Fruit fly (Drosophila melanogaster) whole organism, embryonic: ENCODE data around the gene CG11672.
A peak's percentile ranks its signal among the peaks of the same experiment; 100 is the strongest.

Experiments used
- H15 ChIP-seq: fragments of 200-800 bp; sonication (Bioruptor generic); IDR thresholded peaks from 3 replicates; pipeline ENCODE4 v1.3.6; 2022; ENCODE audit warnings: missing biosample characterization, missing genetic modification characterization
- HmgZ ChIP-seq: fragments of 200-800 bp; sonication (Bioruptor generic); optimal IDR thresholded peaks from 2 replicates; lab custom pipeline; 2018; ENCODE audit warnings: missing biosample characterization, mild to moderate bottlenecking, missing genetic modification characterization
- Neu2 ChIP-seq: fragments of 200-800 bp; sonication (Bioruptor generic); optimal IDR thresholded peaks from 3 replicates; lab custom pipeline; 2016; ENCODE audit warnings: missing biosample characterization, missing genetic modification characterization, borderline replicate concordance
- bowl ChIP-seq: fragments of 200-800 bp; sonication (Bioruptor generic); IDR thresholded peaks from 2 replicates; pipeline ENCODE4 v1.3.6; 2022; ENCODE audit warnings: missing biosample characterization, missing genetic modification characterization
- bsh ChIP-seq, 2 experiments: fragments of 200-800 bp; sonication (Bioruptor generic); optimal IDR thresholded peaks; 2 replicates each; lab custom pipeline; 2017 to 2018; ENCODE audit warnings: mild to moderate bottlenecking in 2 of 2, missing biosample characterization in 2 of 2, missing genetic modification characterization in 2 of 2, moderate library complexity in 1 of 2
- ewg ChIP-seq: fragments of 200-800 bp; sonication (Bioruptor generic); optimal IDR thresholded peaks from 3 replicates; lab custom pipeline; 2017; ENCODE audit warnings: mild to moderate bottlenecking, missing biosample characterization, missing genetic modification reagents, missing genetic modification characterization

DNA sequence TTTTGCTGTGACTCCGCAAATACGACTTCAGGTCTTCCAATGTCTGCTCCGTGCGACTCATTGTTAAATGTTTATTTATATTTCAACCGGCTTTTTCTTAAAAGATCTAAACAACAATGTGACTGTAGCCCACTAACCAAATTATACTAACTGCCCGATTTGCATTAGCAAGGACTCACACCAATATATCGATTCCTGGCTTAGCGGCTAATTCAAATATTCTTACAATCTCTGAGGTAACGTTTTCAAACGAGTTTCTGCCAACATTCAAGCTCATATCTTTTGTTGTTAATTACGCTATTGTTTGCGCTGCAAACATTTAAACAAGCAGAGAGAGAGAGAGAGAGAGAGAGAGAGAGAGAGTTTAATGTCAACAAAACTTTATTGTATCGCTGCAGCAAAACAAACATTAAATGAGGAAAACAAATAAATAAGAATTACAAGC is 18.2 kb upstream of the CG11672 start, which contains the start of gene tex:
- TF ChIP-seq Neu2, result no peak
- TF ChIP-seq ewg (GFP tag; lab: Kevin White, UChicago), result no peak
- no peak for TF ChIP-seq bowl (GFP tag; lab: Robert Waterston, UW)
- TF ChIP-seq bsh (GFP tag; optimal IDR thresholded peaks at IDR 0.05; lab: Kevin White, UChicago), result peak in 1 of 2 experiments; percentile 62
- TF ChIP-seq H15 (GFP tag; lab: Robert Waterston, UW), result no peak
- peak; percentile 58 for TF ChIP-seq HmgZ (tag; lab: Kevin White, UChicago)
